Fruit fly (Drosophila melanogaster): Measurements from ENCODE around the gene CG12541.

CG12541 gene

DNA sequence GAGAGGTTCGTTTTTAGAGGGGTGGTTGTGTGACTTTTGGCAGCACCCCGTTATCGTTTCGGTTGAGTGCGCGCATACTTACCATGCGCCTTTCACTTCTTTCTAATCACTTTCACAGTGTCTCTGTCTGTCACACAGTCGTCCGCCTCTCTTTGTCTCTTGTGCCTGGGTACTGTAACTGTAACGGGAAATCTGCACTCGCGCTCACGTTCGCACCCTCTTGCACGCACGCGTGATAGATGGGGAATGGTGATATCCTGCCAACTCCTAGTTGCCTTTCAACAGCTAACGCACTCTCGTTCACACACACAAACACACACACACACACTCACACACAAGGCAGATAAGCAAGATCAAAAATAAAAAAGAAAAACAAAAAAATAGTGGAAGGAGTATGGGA, 16.6 kb upstream of the CG12541 start (continued):
- peak; percentile 92 for TF ChIP-seq pros (GFP tag; optimal IDR thresholded peaks at IDR 0.05)
- no peak for TF ChIP-seq peb (GFP tag; IDR thresholded peaks at IDR 0.05)
- TF ChIP-seq CG42726 (GFP tag; IDR thresholded peaks at IDR 0.05; ENCODE audit: partially characterized antibody): 0 out of 2 replicates have a peak, but pooled peaks have one; percentile 12
- TF ChIP-seq dimm (GFP tag; IDR thresholded peaks at IDR 0.05): no peak
- TF ChIP-seq CG18764 (GFP tag; optimal IDR thresholded peaks at IDR 0.05): no peak
- TF ChIP-seq sens (GFP tag): peak; percentile 82
- no peak for TF ChIP-seq da (GFP tag; optimal IDR thresholded peaks at IDR 0.05)
- TF ChIP-seq CG13287 (GFP tag; IDR thresholded peaks at IDR 0.05; ENCODE audit: partially characterized antibody): no peak
- TF ChIP-seq Stat92E (GFP tag; optimal IDR thresholded peaks at IDR 0.05): no peak
- TF ChIP-seq CG4820 (GFP tag; optimal IDR thresholded peaks at IDR 0.05): no peak
- TF ChIP-seq CG2199 (GFP tag; IDR thresholded peaks at IDR 0.05): peak; percentile 56; the same call in 1 of the 3 replicates
- no peak for TF ChIP-seq Med (GFP tag)
- no peak for TF ChIP-seq CG3838 (GFP tag; optimal IDR thresholded peaks at IDR 0.05)
- TF ChIP-seq CG16779 (GFP tag; IDR thresholded peaks at IDR 0.05): no peak
- TF ChIP-seq Rx (GFP tag; IDR thresholded peaks at IDR 0.05): no peak
- no peak for TF ChIP-seq MESR4 (GFP tag; optimal IDR thresholded peaks at IDR 0.05)
- TF ChIP-seq B-H2 (GFP tag; optimal IDR thresholded peaks at IDR 0.05): no peak
- TF ChIP-seq unpg (GFP tag; optimal IDR thresholded peaks at IDR 0.05): no peak
- TF ChIP-seq Blimp-1 (GFP tag; optimal IDR thresholded peaks at IDR 0.05): peak; percentile 7
- no peak for TF ChIP-seq CG15011 (GFP tag; optimal IDR thresholded peaks at IDR 0.05)
- no peak for TF ChIP-seq amos (GFP tag; IDR thresholded peaks at IDR 0.05; ENCODE audit: partially characterized antibody)
- TF ChIP-seq btn (GFP tag; optimal IDR thresholded peaks at IDR 0.05): no peak
- TF ChIP-seq sqz (GFP tag; optimal IDR thresholded peaks at IDR 0.05): peak; percentile 40
- TF ChIP-seq CG13775 (GFP tag; optimal IDR thresholded peaks at IDR 0.05): no peak
- no peak for TF ChIP-seq BEAF-32 (GFP tag; optimal IDR thresholded peaks at IDR 0.05)
- TF ChIP-seq Ets97D (GFP tag; optimal IDR thresholded peaks at IDR 0.05): no peak
- no peak for TF ChIP-seq grau (tag; optimal IDR thresholded peaks at IDR 0.05)
- TF ChIP-seq Sry-δ (GFP tag; optimal IDR thresholded peaks at IDR 0.05): no peak
- no peak for TF ChIP-seq Ssrp (tag; optimal IDR thresholded peaks at IDR 0.05)

dm6 chrX:7074316-7074925, 8.6 kb upstream of the CG12541 start:
- TF ChIP-seq CG2116 (GFP tag; optimal IDR thresholded peaks at IDR 0.05) (peak; percentile 5), hkb (optimal IDR thresholded peaks at IDR 0.05) (no peak), hkb (GFP tag; IDR thresholded peaks at IDR 0.05) (no peak), Gsc (GFP tag; IDR thresholded peaks at IDR 0.05) (no peak), CG9797 (GFP tag; optimal IDR thresholded peaks at IDR 0.05) (no peak), Mes4 (GFP tag; optimal IDR thresholded peaks at IDR 0.05) (no peak), Dp (GFP tag; optimal IDR thresholded peaks at IDR 0.05) (peak; percentile 49), CG4328 (GFP tag; optimal IDR thresholded peaks at IDR 0.05) (no peak), CG9437 (GFP tag; optimal IDR thresholded peaks at IDR 0.05) (peak; percentile 95), E2f2 (GFP tag; IDR thresholded peaks at IDR 0.05) (peak; percentile 58), CG10431 (GFP tag; optimal IDR thresholded peaks at IDR 0.05) (no peak), CG10267 (tag; optimal IDR thresholded peaks at IDR 0.05) (no peak), Myb (GFP tag; optimal IDR thresholded peaks at IDR 0.05) (peak; percentile 82), Sry-δ (GFP tag; optimal IDR thresholded peaks at IDR 0.05) (peak; percentile 54), BEAF-32 (GFP tag; optimal IDR thresholded peaks at IDR 0.05) (peak; percentile 49), cas (GFP tag; IDR thresholded peaks at IDR 0.05) (no peak), CG15514 (GFP tag; optimal IDR thresholded peaks at IDR 0.05) (no peak), CG14050 (GFP tag; IDR thresholded peaks at IDR 0.05) (no peak), stwl (tag; optimal IDR thresholded peaks at IDR 0.05) (no peak), CG17186 (GFP tag; optimal IDR thresholded peaks at IDR 0.05) (peak; percentile 98)

Data from whole organism, embryonic.